Worm (Caenorhabditis elegans) whole organism, midembryonic: ENCODE results near the gene mob-2.

Experiments
- T22C8.4 ChIP-seq: fragments of 200-800 bp; sonication (Bioruptor generic); IDR thresholded peaks from 2 replicates; pipeline ENCODE4 v1.3.6; 2022; ENCODE audit warnings: missing genetic modification characterization, missing compliant biosample characterization
- cog-1 ChIP-seq: sonication (generic microtip); optimal IDR thresholded peaks from 2 replicates; lab custom pipeline; 2016; ENCODE audit warnings: missing genetic modification characterization, missing compliant biosample characterization
- flt-1 ChIP-seq: fragments of 200-800 bp; sonication (Bioruptor generic); IDR thresholded peaks from 2 replicates; pipeline ENCODE4 v1.3.6; 2022; ENCODE audit warnings: missing genetic modification characterization, missing compliant biosample characterization
- med-1 ChIP-seq: sonication (generic microtip); optimal IDR thresholded peaks from 2 replicates; lab custom pipeline; 2017; ENCODE audit warnings: missing genetic modification characterization, mild to moderate bottlenecking, missing compliant biosample characterization, antibody characterized with exemption, missing genetic modification reagents; ENCODE audit not compliant: insufficient read depth
- tab-1 ChIP-seq: fragments of 200-800 bp; sonication (Bioruptor generic); IDR thresholded peaks from 2 replicates; pipeline ENCODE4 v1.3.6; 2022; ENCODE audit warnings: missing genetic modification characterization, missing compliant biosample characterization
- ztf-23 ChIP-seq: fragments of 200-800 bp; sonication (Bioruptor generic); IDR thresholded peaks from 2 replicates; pipeline ENCODE4 v1.3.6; 2022; ENCODE audit warnings: missing genetic modification reagents, missing genetic modification characterization, missing compliant biosample characterization

ce11 chrX:13157112-13157768, 12.6 kb downstream of the mob-2 start:
- no peak for TF ChIP-seq ztf-23 (GFP tag; lab: Robert Waterston, UW)
- peak; percentile 65 for TF ChIP-seq T22C8.4
- no peak for TF ChIP-seq cog-1 (tag; lab: Kevin White, UChicago)
- no peak for TF ChIP-seq flt-1
- TF ChIP-seq med-1 (GFP tag; lab: Kevin White, UChicago): no peak
- no peak for TF ChIP-seq tab-1 (GFP tag; lab: Robert Waterston, UW)
